Fruit fly (Drosophila melanogaster) whole organism, embryonic: ENCODE data around the gene dnc.

Experiments
- Aef1 ChIP-seq: fragments of 200-800 bp; sonication (Bioruptor generic); IDR thresholded peaks from 3 replicates; pipeline ENCODE4 v1.3.6; 2022; ENCODE audit warnings: missing biosample characterization, missing genetic modification characterization
- BtbVII ChIP-seq: fragments of 200-800 bp; sonication (Bioruptor generic); optimal IDR thresholded peaks from 3 replicates; lab custom pipeline; 2017; ENCODE audit warnings: missing biosample characterization, mild to moderate bottlenecking, missing genetic modification characterization
- CG10462 ChIP-seq: fragments of 200-800 bp; sonication (Bioruptor generic); optimal IDR thresholded peaks from 2 replicates; lab custom pipeline; 2016; ENCODE audit warnings: missing biosample characterization, missing genetic modification characterization
- CG10543 ChIP-seq: fragments of 200-800 bp; sonication (Bioruptor generic); optimal IDR thresholded peaks from 3 replicates; lab custom pipeline; 2017; ENCODE audit warnings: missing biosample characterization, mild to moderate bottlenecking, missing genetic modification characterization, moderate library complexity
- CG11247 ChIP-seq: fragments of 200-800 bp; sonication (Bioruptor generic); IDR thresholded peaks from 2 replicates; pipeline ENCODE4 v1.3.6; 2022; ENCODE audit warnings: missing biosample characterization, missing genetic modification characterization
- CG12769 ChIP-seq: fragments of 200-800 bp; sonication (Bioruptor generic); optimal IDR thresholded peaks from 2 replicates; lab custom pipeline; 2019; ENCODE audit warnings: missing biosample characterization, mild to moderate bottlenecking, missing genetic modification characterization, moderate library complexity
- CG17328 ChIP-seq: fragments of 200-800 bp; sonication (Bioruptor generic); IDR thresholded peaks from 2 replicates; pipeline ENCODE4 v1.3.6; 2022; ENCODE audit warnings: missing biosample characterization, missing genetic modification characterization
- CG1792 ChIP-seq: fragments of 200-800 bp; sonication (Bioruptor generic); optimal IDR thresholded peaks from 2 replicates; lab custom pipeline; 2016; ENCODE audit warnings: missing biosample characterization, missing genetic modification characterization
- CG18262 ChIP-seq: fragments of 200-800 bp; optimal IDR thresholded peaks from 3 replicates; lab custom pipeline; 2019; ENCODE audit warnings: missing biosample characterization, mild to moderate bottlenecking, missing genetic modification characterization, moderate library complexity
- CG2129 ChIP-seq: fragments of 200-800 bp; sonication (Bioruptor generic); IDR thresholded peaks from 2 replicates; pipeline ENCODE4 v1.3.6; 2022; ENCODE audit warnings: missing biosample characterization, missing genetic modification characterization; ENCODE audit not compliant: partially characterized antibody
- CG30020 ChIP-seq: fragments of 200-800 bp; optimal IDR thresholded peaks from 2 replicates; lab custom pipeline; 2019; ENCODE audit warnings: missing biosample characterization, mild to moderate bottlenecking, missing genetic modification characterization, moderate library complexity
- CG32767 ChIP-seq: fragments of 200-800 bp; sonication (Bioruptor generic); IDR thresholded peaks from 2 replicates; pipeline ENCODE4 v1.3.6; 2022; ENCODE audit warnings: missing biosample characterization, missing genetic modification characterization
- CG34376 ChIP-seq: fragments of 200-800 bp; sonication (Bioruptor generic); optimal IDR thresholded peaks from 2 replicates; lab custom pipeline; 2018; ENCODE audit warnings: missing biosample characterization, mild to moderate bottlenecking, missing genetic modification characterization
- CG4328 ChIP-seq: fragments of 200-800 bp; sonication (Bioruptor generic); optimal IDR thresholded peaks from 3 replicates; lab custom pipeline; 2017; ENCODE audit warnings: missing biosample characterization, missing genetic modification reagents, missing genetic modification characterization
- CG5180 ChIP-seq: fragments of 200-800 bp; sonication (Bioruptor generic); optimal IDR thresholded peaks from 3 replicates; lab custom pipeline; 2017; ENCODE audit warnings: missing biosample characterization, missing genetic modification characterization, mild to moderate bottlenecking, moderate library complexity, missing genetic modification reagents
- CG7271 ChIP-seq: fragments of 200-800 bp; sonication (Bioruptor generic); optimal IDR thresholded peaks from 2 replicates; lab custom pipeline; 2018; ENCODE audit warnings: missing biosample characterization, mild to moderate bottlenecking, missing genetic modification characterization, moderate library complexity
- CG8089 ChIP-seq: fragments of 200-800 bp; sonication (Bioruptor generic); optimal IDR thresholded peaks from 3 replicates; lab custom pipeline; 2016; ENCODE audit warnings: missing biosample characterization, missing genetic modification characterization
- Camta ChIP-seq: fragments of 200-800 bp; sonication (Bioruptor generic); optimal IDR thresholded peaks from 2 replicates; lab custom pipeline; 2016; ENCODE audit warnings: missing biosample characterization, missing genetic modification characterization
- Chrac-16 ChIP-seq: fragments of 200-800 bp; sonication (Bioruptor generic); optimal IDR thresholded peaks from 3 replicates; lab custom pipeline; 2016; ENCODE audit warnings: missing biosample characterization, missing genetic modification characterization
- Drgx ChIP-seq: fragments of 200-800 bp; sonication (Bioruptor generic); IDR thresholded peaks from 2 replicates; pipeline ENCODE4 v1.3.6; 2022; ENCODE audit warnings: missing biosample characterization, missing genetic modification characterization
- Elba2 ChIP-seq: fragments of 200-800 bp; sonication (Bioruptor generic); optimal IDR thresholded peaks from 3 replicates; lab custom pipeline; 2016; ENCODE audit warnings: missing biosample characterization, missing genetic modification characterization
- Fer2 ChIP-seq: fragments of 200-800 bp; sonication (Bioruptor generic); optimal IDR thresholded peaks from 2 replicates; lab custom pipeline; 2018; ENCODE audit warnings: missing biosample characterization, mild to moderate bottlenecking, missing genetic modification characterization, moderate library complexity
- Hey ChIP-seq: fragments of 200-800 bp; sonication (Bioruptor generic); optimal IDR thresholded peaks from 3 replicates; lab custom pipeline; 2018; ENCODE audit warnings: missing biosample characterization, mild to moderate bottlenecking, missing genetic modification characterization
- Hr39 ChIP-seq: fragments of >200 bp; optimal IDR thresholded peaks from 2 replicates; lab custom pipeline; 2017
- Oaz ChIP-seq: fragments of 200-800 bp; sonication (Bioruptor generic); IDR thresholded peaks from 2 replicates; pipeline ENCODE4 v1.3.6; 2022; ENCODE audit warnings: missing biosample characterization, missing genetic modification characterization
- Pdp1 ChIP-seq, 2 experiments: fragments of 200-800 bp; sonication (Bioruptor generic); optimal IDR thresholded peaks; 3 replicates each; lab custom pipeline; 2016; ENCODE audit warnings: missing biosample characterization in 2 of 2, missing genetic modification characterization in 2 of 2, mild to moderate bottlenecking in 1 of 2, moderate library complexity in 1 of 2
- Ravus ChIP-seq: fragments of 200-800 bp; sonication (Bioruptor generic); IDR thresholded peaks from 2 replicates; pipeline ENCODE4 v1.3.6; 2022; ENCODE audit warnings: missing biosample characterization, missing genetic modification characterization
- Rx ChIP-seq: fragments of 200-800 bp; sonication (Bioruptor generic); IDR thresholded peaks from 2 replicates; pipeline ENCODE4 v1.3.6; 2022; ENCODE audit warnings: missing biosample characterization, missing genetic modification characterization
- Trl ChIP-seq, 3 experiments: fragments of >200 bp in 2 of 3; fragments of 200-800 bp in 1 of 3; sonication (Bioruptor generic) in 1 of 3; optimal IDR thresholded peaks; 2 replicates in 1 of 3; 3 replicates in 2 of 3; lab custom pipeline; 2016 to 2017; ENCODE audit warnings: missing biosample characterization in 1 of 3, missing genetic modification characterization in 1 of 3
- br ChIP-seq: fragments of >200 bp; optimal IDR thresholded peaks from 2 replicates; lab custom pipeline; 2017
- btn ChIP-seq: fragments of 200-800 bp; sonication (Bioruptor generic); optimal IDR thresholded peaks from 2 replicates; lab custom pipeline; 2016; ENCODE audit warnings: missing biosample characterization, missing genetic modification characterization
- chif ChIP-seq, 2 experiments: fragments of 200-800 bp; sonication (Bioruptor generic); optimal IDR thresholded peaks; 3 replicates each; lab custom pipeline; 2016; ENCODE audit warnings: missing biosample characterization in 2 of 2, missing genetic modification characterization in 2 of 2
- chinmo ChIP-seq: fragments of 200-800 bp; sonication (Bioruptor generic); IDR thresholded peaks from 4 replicates; pipeline ENCODE4 v1.3.6; 2022; ENCODE audit warnings: missing biosample characterization, missing genetic modification characterization; ENCODE audit not compliant: partially characterized antibody
- exex ChIP-seq: fragments of 200-800 bp; sonication (Bioruptor generic); optimal IDR thresholded peaks from 4 replicates; lab custom pipeline; 2018; ENCODE audit warnings: missing biosample characterization, mild to moderate bottlenecking, missing genetic modification characterization, moderate library complexity
- eyg ChIP-seq: fragments of 200-800 bp; sonication (Bioruptor generic); optimal IDR thresholded peaks from 3 replicates; lab custom pipeline; 2016; ENCODE audit warnings: missing biosample characterization, missing genetic modification characterization
- gfzf ChIP-seq: fragments of 200-800 bp; sonication (Bioruptor generic); optimal IDR thresholded peaks from 2 replicates; lab custom pipeline; 2016; ENCODE audit warnings: missing biosample characterization, mild to moderate bottlenecking, missing genetic modification characterization, moderate library complexity
- gro ChIP-seq: fragments of 200-800 bp; sonication (Bioruptor generic); optimal IDR thresholded peaks from 2 replicates; lab custom pipeline; 2016; ENCODE audit warnings: missing biosample characterization, missing genetic modification characterization
- lab ChIP-seq: fragments of 200-800 bp; sonication (Bioruptor generic); optimal IDR thresholded peaks from 3 replicates; lab custom pipeline; 2017; ENCODE audit warnings: missing biosample characterization, missing genetic modification characterization, mild to moderate bottlenecking, moderate library complexity, missing genetic modification reagents
- luna ChIP-seq: fragments of 200-800 bp; sonication (Bioruptor generic); optimal IDR thresholded peaks from 2 replicates; lab custom pipeline; 2016; ENCODE audit warnings: missing biosample characterization, missing genetic modification characterization
- mirr ChIP-seq: fragments of 200-800 bp; sonication (Bioruptor generic); optimal IDR thresholded peaks from 3 replicates; lab custom pipeline; 2018; ENCODE audit warnings: missing biosample characterization, mild to moderate bottlenecking, missing genetic modification characterization
- mld ChIP-seq: fragments of 200-800 bp; sonication (Bioruptor generic); IDR thresholded peaks from 3 replicates; pipeline ENCODE4 v1.3.6; 2022; ENCODE audit warnings: missing biosample characterization, missing genetic modification characterization; ENCODE audit not compliant: partially characterized antibody
- nerfin-2 ChIP-seq: fragments of 200-800 bp; sonication (Bioruptor generic); IDR thresholded peaks from 2 replicates; pipeline ENCODE4 v1.3.6; 2022; ENCODE audit warnings: missing biosample characterization, missing genetic modification characterization; ENCODE audit not compliant: partially characterized antibody
- salm ChIP-seq: fragments of 200-800 bp; sonication (Bioruptor generic); optimal IDR thresholded peaks from 2 replicates; lab custom pipeline; 2018; ENCODE audit warnings: missing biosample characterization, mild to moderate bottlenecking, missing genetic modification characterization
- sens-2 ChIP-seq: fragments of 200-800 bp; sonication (Bioruptor generic); IDR thresholded peaks from 2 replicates; pipeline ENCODE4 v1.3.6; 2022; ENCODE audit warnings: missing biosample characterization, missing genetic modification characterization
- seq ChIP-seq: fragments of 200-800 bp; sonication (Bioruptor generic); IDR thresholded peaks from 2 replicates; pipeline ENCODE4 v1.3.6; 2022; ENCODE audit warnings: missing biosample characterization, missing genetic modification characterization
- slp2 ChIP-seq: fragments of 200-800 bp; sonication (Bioruptor generic); optimal IDR thresholded peaks from 2 replicates; lab custom pipeline; 2016; ENCODE audit warnings: missing biosample characterization, missing genetic modification characterization
- stc ChIP-seq: fragments of 200-800 bp; sonication (Bioruptor generic); IDR thresholded peaks from 2 replicates; pipeline ENCODE4 v1.3.6; 2022; ENCODE audit warnings: missing biosample characterization, missing genetic modification characterization
- tin ChIP-seq: fragments of 200-800 bp; sonication (Bioruptor generic); optimal IDR thresholded peaks from 3 replicates; lab custom pipeline; 2016; ENCODE audit warnings: missing biosample characterization, missing genetic modification characterization
- zen2 ChIP-seq: fragments of 200-800 bp; sonication (Bioruptor generic); IDR thresholded peaks from 3 replicates; pipeline ENCODE4 v1.3.6; 2022; ENCODE audit warnings: missing biosample characterization, missing genetic modification characterization; ENCODE audit not compliant: partially characterized antibody

Gene dnc

dm6 chrX:3255569-3256309 is 79.5 kb downstream of the dnc start (continued):
- TF ChIP-seq gro (GFP tag; lab: Kevin White, UChicago) (peak; percentile 95), salm (tag; lab: Kevin White, UChicago) (peak; percentile 91), mld (GFP tag; lab: Robert Waterston, UW) (no peak), CG5180 (GFP tag; lab: Kevin White, UChicago) (peak; percentile 99), CG1792 (GFP tag; lab: Kevin White, UChicago) (peak; percentile 93), Elba2 (no peak), Camta (GFP tag; lab: Kevin White, UChicago) (peak; percentile 84), CG17328 (GFP tag; lab: Robert Waterston, UW) (peak; percentile 81), zen2 (GFP tag; lab: Robert Waterston, UW) (no peak), sens-2 (GFP tag; lab: Robert Waterston, UW) (0 out of 2 replicates have a peak, but pooled peaks have one; percentile 15), CG8089 (GFP tag; lab: Kevin White, UChicago) (peak; percentile 89), CG12769 (tag; lab: Kevin White, UChicago) (peak; percentile 63), Oaz (GFP tag; lab: Robert Waterston, UW) (peak; percentile 87), Trl (optimal IDR thresholded peaks at IDR 0.05; lab: Kevin White, UChicago) (no peak), Trl (GFP tag; optimal IDR thresholded peaks at IDR 0.05; lab: Kevin White, UChicago) (peak; percentile 83), CG18262 (tag; lab: Kevin White, UChicago) (peak; percentile 90), CG7271 (tag; lab: Kevin White, UChicago) (peak; percentile 27), CG34376 (peak; percentile 94), btn (GFP tag; lab: Kevin White, UChicago) (peak; percentile 87), nerfin-2 (no peak), seq (peak; percentile 96), CG10462 (GFP tag; lab: Kevin White, UChicago) (peak; percentile 91), gfzf (GFP tag; lab: Kevin White, UChicago) (no peak), br (lab: Kevin White, UChicago) (no peak), Aef1 (GFP tag; lab: Robert Waterston, UW) (peak; percentile 93), CG30020 (no peak), Fer2 (tag; lab: Kevin White, UChicago) (peak; percentile 92), eyg (GFP tag; lab: Kevin White, UChicago) (peak; percentile 63), mirr (peak; percentile 43), Hr39 (no peak), slp2 (peak; percentile 94), tin (GFP tag; lab: Kevin White, UChicago) (peak; percentile 95), BtbVII (peak; percentile 98), Pdp1 (GFP tag; optimal IDR thresholded peaks at IDR 0.05; lab: Kevin White, UChicago) (peak; percentile 77 to 87), CG11247 (GFP tag; lab: Robert Waterston, UW) (peak; percentile 84), Rx (GFP tag; lab: Robert Waterston, UW) (peak; percentile 63), CG2129 (GFP tag; lab: Robert Waterston, UW) (no peak), Drgx (GFP tag; lab: Robert Waterston, UW) (peak; percentile 92), Chrac-16 (GFP tag; lab: Kevin White, UChicago) (peak; percentile 91), chinmo (GFP tag; lab: Robert Waterston, UW) (peak; percentile 54; the same call in 1 of the 4 replicates), exex (tag; lab: Kevin White, UChicago) (peak; percentile 82), Hey (tag; lab: Kevin White, UChicago) (peak; percentile 58), lab (peak; percentile 98), CG4328 (GFP tag; lab: Kevin White, UChicago) (peak; percentile 95), Ravus (GFP tag; lab: Robert Waterston, UW) (peak; percentile 83), stc (GFP tag; lab: Robert Waterston, UW) (peak; percentile 91), CG32767 (GFP tag; lab: Robert Waterston, UW) (peak; percentile 94), CG10543 (GFP tag; lab: Kevin White, UChicago) (peak; percentile 96), chif (GFP tag; optimal IDR thresholded peaks at IDR 0.05; lab: Kevin White, UChicago) (peak; percentile 87 to 92), luna (GFP tag; lab: Kevin White, UChicago) (peak; percentile 35)
